Worm (Caenorhabditis elegans) whole organism, L4/young adult: ENCODE measurements around the gene srd-56.
A peak's percentile ranks its signal among the peaks of the same experiment; 100 is the strongest.

ENCODE experiments used
- W03F9.2 ChIP-seq: fragments of 150-350 bp; optimal IDR thresholded peaks from 2 replicates; lab custom pipeline; 2014; ENCODE audit warnings: missing biosample characterization, missing genetic modification characterization
- dao-5 ChIP-seq: sonication (generic microtip); optimal IDR thresholded peaks from 2 replicates; lab custom pipeline; 2016; ENCODE audit warnings: missing genotype, missing genetic modification characterization, moderate library complexity, missing compliant biosample characterization
- him-1 ChIP-seq: sonication (generic microtip); optimal IDR thresholded peaks from 2 replicates; lab custom pipeline; 2016; ENCODE audit warnings: missing genotype, missing genetic modification reagents, missing genetic modification characterization, missing compliant biosample characterization

Gene srd-56

DNA sequence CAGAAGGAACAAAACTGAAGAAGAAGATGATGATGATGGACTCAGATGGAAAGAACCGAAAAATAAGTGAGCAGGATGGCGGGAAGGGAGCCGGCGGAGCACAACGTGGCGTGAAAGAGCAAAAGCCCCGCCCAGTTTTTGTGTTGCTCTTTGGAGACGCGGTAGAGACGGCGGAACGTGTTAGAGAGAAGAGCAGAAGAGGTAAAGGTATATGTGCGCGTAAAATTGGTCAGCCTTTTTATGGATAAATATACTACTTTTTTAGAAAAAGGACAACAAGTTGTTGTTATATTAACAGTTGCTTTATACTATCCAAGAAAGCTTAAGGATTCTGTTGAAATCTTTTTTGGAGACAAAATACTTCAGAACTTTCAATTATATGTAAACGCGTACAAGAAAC, 14.0 kb upstream of the srd-56 start, which contains the start of gene E04F6.10:
Gene E04F6.10, minus strand, starts transcription at position 101 of the 400 bp plus-strand sequence.
- TF ChIP-seq W03F9.2 (no peak), dao-5 (tag; lab: Kevin White, UChicago) (no peak), him-1 (tag; lab: Kevin White, UChicago) (no peak)

DNA sequence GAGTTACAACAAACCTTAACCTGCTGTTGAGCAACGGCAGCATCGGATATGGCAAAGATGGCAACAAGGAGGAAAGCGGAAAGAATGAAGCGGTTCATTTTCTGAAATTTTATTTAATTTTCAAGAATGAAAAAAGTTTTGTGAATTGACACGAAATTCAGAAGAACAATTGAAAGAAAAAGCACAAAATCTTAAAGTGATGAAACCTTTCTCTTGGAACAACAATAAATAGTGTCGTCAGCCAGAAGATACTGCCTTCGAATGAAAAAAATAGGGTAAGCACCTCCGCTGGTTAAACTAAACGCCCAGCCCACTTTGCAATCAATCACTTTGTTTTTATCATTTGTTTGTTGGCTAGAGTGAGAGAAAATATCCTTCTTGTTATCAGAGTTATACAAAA, 9.0 kb upstream of the srd-56 start, which contains the start of gene E04F6.9:
Gene E04F6.9, minus strand, starts transcription at position 101 of the 400 bp plus-strand sequence.
- TF ChIP-seq dao-5 (tag; lab: Kevin White, UChicago), result no peak
- TF ChIP-seq him-1 (tag; lab: Kevin White, UChicago), result no peak

DNA sequence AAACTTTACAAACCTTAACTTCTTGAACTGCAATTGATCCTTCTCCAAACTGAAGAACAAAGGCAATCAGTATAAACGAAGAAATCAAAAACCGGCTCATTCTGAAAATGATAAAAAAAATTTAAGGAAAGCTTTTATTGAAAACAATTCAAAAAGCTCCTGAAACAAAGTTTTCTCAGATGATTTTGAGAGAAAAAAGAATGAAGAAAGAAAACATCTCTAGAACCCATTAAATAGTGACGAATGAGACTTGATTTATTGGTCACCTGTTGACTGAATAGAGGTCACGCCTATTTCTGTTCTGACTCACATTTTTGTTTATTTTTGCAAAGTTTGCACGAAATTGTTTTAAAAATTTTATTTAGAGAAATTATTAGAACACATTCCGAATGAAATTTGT, 8.3 kb upstream of the srd-56 start, which contains the start of gene E04F6.8:
Gene E04F6.8, minus strand, starts transcription at position 101 of the 400 bp plus-strand sequence.
- TF ChIP-seq W03F9.2, result no peak
- TF ChIP-seq him-1 (tag; lab: Kevin White, UChicago), result no peak
- TF ChIP-seq dao-5 (tag; lab: Kevin White, UChicago), result no peak

DNA sequence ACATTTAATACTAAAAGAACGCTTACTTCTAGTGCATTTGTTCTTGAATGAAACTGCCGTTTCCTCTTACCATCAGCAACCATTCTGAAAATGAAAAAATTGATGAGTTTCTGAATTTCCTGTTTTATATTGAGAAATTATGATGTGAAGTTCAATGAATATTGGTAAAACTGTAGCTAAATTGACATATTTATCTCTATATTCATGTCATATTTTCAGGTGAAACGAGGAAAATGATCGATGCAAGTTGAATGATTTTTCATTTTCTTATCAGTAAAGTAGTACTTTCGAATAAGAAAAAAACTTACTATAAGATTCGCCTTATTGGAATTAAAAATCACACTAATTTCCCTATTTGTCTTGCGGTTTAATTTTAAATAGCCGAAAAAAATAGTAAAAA, 7.2 kb upstream of the srd-56 start, which contains the start of gene E04F6.15:
Gene E04F6.15, minus strand, starts transcription at position 101 of the 400 bp plus-strand sequence.
- TF ChIP-seq dao-5 (tag; lab: Kevin White, UChicago), result no peak
- no peak for TF ChIP-seq W03F9.2
- TF ChIP-seq him-1 (tag; lab: Kevin White, UChicago), result no peak

DNA sequence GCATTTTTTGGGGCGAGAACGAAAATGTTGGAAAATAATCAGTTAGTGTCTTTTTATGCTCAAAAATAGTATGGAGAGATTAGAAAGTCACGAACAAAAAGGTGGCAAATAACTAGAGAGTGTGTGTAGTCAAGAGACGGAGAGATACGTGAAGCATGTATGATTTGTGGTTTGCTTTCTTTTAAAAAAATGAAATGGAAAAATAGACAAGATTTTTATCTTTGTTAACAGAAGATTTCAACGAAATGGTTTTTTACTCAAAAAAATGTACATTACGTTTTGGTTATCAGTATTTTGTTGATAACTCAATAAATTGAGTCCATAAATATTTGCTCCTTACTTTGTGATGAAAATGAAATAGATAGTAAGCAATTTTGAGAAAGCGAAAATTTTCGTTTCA, 5.2 kb upstream of the srd-56 start, which contains the start of gene dhs-7:
Gene dhs-7, minus strand, starts transcription at position 277 of the 400 bp plus-strand sequence.
- TF ChIP-seq him-1 (tag; lab: Kevin White, UChicago) (no peak), W03F9.2 (no peak), dao-5 (tag; lab: Kevin White, UChicago) (no peak)

DNA sequence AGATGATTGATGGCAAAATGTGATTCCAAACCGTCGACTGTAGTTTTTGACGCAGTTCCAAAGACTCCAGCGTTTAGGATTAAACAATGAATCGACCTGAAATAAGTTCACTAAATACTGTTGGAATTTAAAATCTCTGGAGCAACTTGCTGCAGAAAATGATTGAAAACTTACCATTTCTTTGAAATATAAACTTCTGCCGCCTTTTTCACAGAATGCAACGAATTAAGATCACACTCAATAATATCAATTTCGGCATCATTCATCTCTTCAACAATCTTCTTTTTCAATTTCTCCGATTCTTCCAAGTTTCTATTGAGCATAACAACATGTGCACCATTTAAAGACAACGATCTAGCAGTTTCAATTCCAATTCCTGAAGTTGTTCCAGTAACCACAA, 4.6 kb upstream of the srd-56 start:
- no peak for TF ChIP-seq dao-5 (tag; lab: Kevin White, UChicago)
- TF ChIP-seq W03F9.2, result no peak
- TF ChIP-seq him-1 (tag; lab: Kevin White, UChicago), result no peak

DNA sequence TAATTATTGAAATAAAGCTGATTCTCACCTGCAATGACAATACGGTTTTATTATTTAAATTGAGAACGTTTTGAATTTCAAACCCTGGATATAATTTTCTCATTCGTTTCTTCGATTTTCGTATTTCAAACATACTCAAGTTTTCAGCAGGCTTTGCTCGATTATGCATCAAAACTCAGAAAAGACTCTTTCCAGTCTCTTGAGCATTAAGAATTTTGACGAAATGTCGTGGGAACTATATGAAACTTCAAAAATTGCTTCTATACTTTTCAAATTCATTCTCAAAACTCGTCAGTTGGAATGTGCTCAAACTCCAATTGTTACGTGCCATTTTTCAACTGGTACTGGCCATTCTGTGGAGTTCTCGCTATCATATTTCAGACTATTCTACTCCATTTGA, 2.4 kb upstream of the srd-56 start, which contains the start of gene srd-59:
Gene srd-59, plus strand, starts transcription at position 301 of the 400 bp plus-strand sequence.
- TF ChIP-seq W03F9.2 (no peak), dao-5 (tag; lab: Kevin White, UChicago) (no peak), him-1 (tag; lab: Kevin White, UChicago) (no peak)

DNA sequence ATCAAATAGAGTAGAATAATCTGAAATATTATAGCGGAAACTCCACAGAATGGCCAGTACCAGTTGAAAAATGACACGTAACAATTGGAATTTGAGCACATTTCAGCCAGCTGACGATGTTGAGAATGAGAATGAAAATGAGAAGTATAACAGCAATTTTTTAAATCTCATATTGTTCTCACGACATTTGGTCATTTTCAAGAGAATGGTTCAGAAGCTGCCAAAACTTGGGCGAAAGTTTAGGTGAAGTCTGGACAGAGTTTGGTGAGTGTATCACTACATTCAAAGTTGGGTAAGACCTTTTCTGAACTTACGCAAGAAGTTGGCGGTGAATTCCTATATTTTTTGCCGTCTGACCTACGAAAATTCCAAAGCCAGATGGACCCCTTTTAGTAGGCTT, 1.9 kb upstream of the srd-56 start, which contains the start of gene srd-58:
Gene srd-58, minus strand, starts transcription at position 101 of the 400 bp plus-strand sequence.
- TF ChIP-seq W03F9.2 (no peak), dao-5 (tag; lab: Kevin White, UChicago) (no peak), him-1 (tag; lab: Kevin White, UChicago) (no peak)

DNA sequence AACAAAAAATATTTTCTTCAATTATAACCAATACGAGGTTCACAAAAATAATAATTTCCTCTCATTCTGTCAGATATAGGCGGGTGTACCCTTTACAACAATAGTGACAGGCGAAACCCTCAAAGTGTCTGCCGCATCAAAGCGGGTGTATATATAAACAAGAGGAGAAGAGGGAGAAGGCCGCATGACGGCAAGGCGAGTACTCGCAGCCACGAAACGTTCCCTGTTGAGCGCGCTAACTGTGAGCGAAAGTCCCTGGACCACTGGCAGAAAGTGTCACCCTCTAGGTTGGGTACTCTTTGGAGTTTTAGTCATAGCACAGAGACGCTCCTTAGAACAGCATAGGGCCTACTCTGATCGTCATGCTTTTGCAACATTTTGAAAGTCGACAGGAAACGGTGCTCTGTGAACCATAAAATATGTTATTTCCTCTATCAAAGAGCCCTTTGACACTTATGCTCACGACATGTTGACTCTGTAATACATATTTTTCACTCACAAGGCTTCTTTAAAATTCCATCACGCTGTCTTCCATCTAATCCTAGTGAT, 2.9 kb downstream of the srd-56 start, which contains the start of gene pcrg-1:
Gene pcrg-1, plus strand, starts transcription at position 499 of the 549 bp plus-strand sequence.
- peak; percentile 57 for TF ChIP-seq him-1 (tag; lab: Kevin White, UChicago)
- no peak for TF ChIP-seq W03F9.2
- peak; percentile 60 for TF ChIP-seq dao-5 (tag; lab: Kevin White, UChicago)

DNA sequence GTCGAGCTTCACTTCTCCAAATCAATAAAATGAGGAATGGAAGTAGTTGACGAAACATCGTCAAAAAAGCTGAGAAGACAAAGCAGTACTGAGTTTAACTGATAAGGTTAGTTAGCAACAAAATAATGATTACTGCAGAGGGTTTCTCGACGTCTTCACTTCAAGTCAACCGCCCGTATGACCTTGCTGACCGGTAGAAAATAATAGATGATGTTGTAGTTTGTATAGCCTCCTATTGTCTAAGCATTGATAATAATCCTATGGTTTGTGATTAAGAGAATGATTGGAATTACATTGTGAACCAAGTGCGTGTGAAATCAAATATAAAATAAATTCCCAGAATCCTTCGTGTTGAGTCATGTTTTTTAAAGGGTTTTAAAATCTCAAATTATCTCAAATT, 3.7 kb downstream of the srd-56 start, which contains the start of gene E04F6.6:
Gene E04F6.6, minus strand, starts transcription at position 258 of the 400 bp plus-strand sequence.
- no peak for TF ChIP-seq W03F9.2
- no peak for TF ChIP-seq dao-5 (tag; lab: Kevin White, UChicago)
- no peak for TF ChIP-seq him-1 (tag; lab: Kevin White, UChicago)

DNA sequence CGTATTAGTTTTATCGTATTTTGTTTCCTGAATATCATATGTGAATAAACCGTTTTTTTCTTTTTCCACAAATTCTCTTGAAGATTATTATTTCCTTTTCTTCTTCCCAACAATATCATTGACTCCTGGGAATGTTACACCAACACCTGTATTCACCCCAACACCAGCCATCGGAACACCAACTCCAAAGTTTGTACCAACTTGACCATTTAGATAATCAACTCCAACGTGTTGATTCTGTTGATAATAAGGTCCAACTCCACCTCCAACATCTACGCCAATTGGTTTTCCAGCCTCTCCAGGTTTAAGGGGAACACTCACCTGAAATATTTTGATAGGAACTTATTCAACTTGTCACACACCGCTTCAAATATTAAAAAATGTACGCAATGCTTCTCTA, 5.6 kb downstream of the srd-56 start:
- TF ChIP-seq dao-5 (tag; lab: Kevin White, UChicago) (no peak), W03F9.2 (no peak), him-1 (tag; lab: Kevin White, UChicago) (no peak)

DNA sequence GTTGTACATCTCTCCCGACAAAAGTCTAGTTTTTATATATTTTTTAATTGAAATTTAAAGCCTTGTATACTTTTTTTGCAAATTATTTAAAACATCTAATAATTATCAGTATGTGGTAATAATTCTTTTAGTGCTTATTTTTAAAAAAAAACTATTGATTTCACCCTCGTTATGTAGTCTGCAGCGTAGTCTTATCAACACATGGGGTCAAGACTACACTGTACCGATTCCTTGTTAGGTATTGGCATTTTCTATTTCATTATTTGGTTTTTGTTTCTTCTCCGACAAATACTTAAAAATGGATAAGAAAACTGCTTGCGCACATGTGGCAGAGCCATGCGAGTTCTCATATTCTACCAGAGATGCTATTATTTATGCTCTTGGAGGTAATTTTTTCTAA, 7.0 kb downstream of the srd-56 start, which contains the start of gene maoc-1:
Gene maoc-1, plus strand, starts transcription at position 237 of the 400 bp plus-strand sequence.
- TF ChIP-seq dao-5 (tag; lab: Kevin White, UChicago) (no peak), him-1 (tag; lab: Kevin White, UChicago) (no peak), W03F9.2 (no peak)

DNA sequence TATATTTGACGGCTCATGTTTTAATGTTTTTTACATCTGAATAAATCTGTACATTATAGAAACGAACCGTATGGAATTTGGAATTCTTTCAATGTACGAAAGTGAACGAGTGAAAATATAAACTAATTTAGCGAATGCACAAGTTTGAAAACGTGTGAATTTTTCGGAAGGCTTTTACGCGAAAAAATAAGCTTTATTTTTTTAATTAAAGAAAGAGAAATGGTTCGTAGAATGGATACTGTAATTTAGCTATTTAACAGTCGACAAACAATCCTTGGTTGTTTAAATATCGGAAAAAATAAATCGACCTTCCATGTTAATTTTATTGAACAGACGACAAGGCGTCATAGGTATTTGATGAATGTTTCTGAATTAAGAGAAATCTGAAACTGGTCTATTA, 7.5 kb downstream of the srd-56 start, which contains the start of gene acdh-12:
Gene acdh-12, minus strand, starts transcription at position 101 of the 400 bp plus-strand sequence.
- TF ChIP-seq dao-5 (tag; lab: Kevin White, UChicago) (no peak), him-1 (tag; lab: Kevin White, UChicago) (no peak), W03F9.2 (no peak)

DNA sequence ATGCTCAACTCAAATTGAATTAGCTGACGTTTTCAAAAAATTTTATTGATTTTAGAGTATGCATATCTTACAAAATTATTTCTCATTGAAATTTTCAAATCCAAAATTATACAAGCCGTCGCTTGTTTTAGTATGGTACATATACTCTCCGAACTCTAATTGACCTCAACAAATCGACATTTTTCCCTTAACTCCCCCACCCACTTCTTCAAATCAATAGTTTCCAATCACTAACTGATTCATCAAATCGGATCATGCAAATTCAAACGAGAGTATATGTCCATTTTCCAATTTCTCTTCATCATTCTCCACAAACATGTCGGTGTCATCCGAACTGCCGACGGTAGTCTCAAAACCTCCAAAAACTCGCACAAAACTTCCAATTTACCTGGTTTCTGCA, 13.9 kb downstream of the srd-56 start, which contains the start of gene E04F6.4:
Gene E04F6.4, plus strand, starts transcription at position 301 of the 400 bp plus-strand sequence.
- no peak for TF ChIP-seq dao-5 (tag; lab: Kevin White, UChicago)
- no peak for TF ChIP-seq W03F9.2
- no peak for TF ChIP-seq him-1 (tag; lab: Kevin White, UChicago)
